Fruit fly (Drosophila melanogaster) whole organism, embryonic: Measurements from ENCODE around the gene CG14207.

Source experiments
- CG10209 ChIP-seq: fragments of 200-800 bp; sonication (Bioruptor generic); optimal IDR thresholded peaks from 3 replicates; lab custom pipeline; 2017; ENCODE audit warnings: missing biosample characterization, mild to moderate bottlenecking, missing genetic modification characterization, missing genetic modification reagents
- CG11093 ChIP-seq: fragments of 200-800 bp; sonication (Bioruptor generic); IDR thresholded peaks from 3 replicates; pipeline ENCODE4 v1.3.6; 2022; ENCODE audit warnings: missing biosample characterization, missing genetic modification characterization
- CG11696 ChIP-seq: fragments of 200-800 bp; sonication (Bioruptor generic); IDR thresholded peaks from 2 replicates; pipeline ENCODE4 v1.3.6; 2022; ENCODE audit warnings: missing biosample characterization, missing genetic modification characterization
- CG1233 ChIP-seq: fragments of 200-800 bp; sonication (Bioruptor generic); optimal IDR thresholded peaks from 4 replicates; lab custom pipeline; 2018; ENCODE audit warnings: missing biosample characterization, mild to moderate bottlenecking, missing genetic modification characterization
- CG13123 ChIP-seq: fragments of 200-800 bp; sonication (Bioruptor generic); optimal IDR thresholded peaks from 2 replicates; lab custom pipeline; 2016; ENCODE audit warnings: missing biosample characterization, missing genetic modification characterization
- CG13287 ChIP-seq: fragments of 200-800 bp; sonication (Bioruptor generic); IDR thresholded peaks from 2 replicates; pipeline ENCODE4 v1.3.6; 2022; ENCODE audit warnings: missing biosample characterization, missing genetic modification characterization; ENCODE audit not compliant: partially characterized antibody
- CG1602 ChIP-seq: fragments of 200-800 bp; sonication (Bioruptor generic); optimal IDR thresholded peaks from 3 replicates; lab custom pipeline; 2016; ENCODE audit warnings: missing biosample characterization, missing genetic modification characterization
- CG18476 ChIP-seq: fragments of 200-800 bp; sonication (Bioruptor generic); optimal IDR thresholded peaks from 2 replicates; lab custom pipeline; 2016; ENCODE audit warnings: missing biosample characterization, mild to moderate bottlenecking, missing genetic modification characterization
- CG2116 ChIP-seq: fragments of 200-800 bp; sonication (Bioruptor generic); optimal IDR thresholded peaks from 3 replicates; lab custom pipeline; 2018; ENCODE audit warnings: missing biosample characterization, mild to moderate bottlenecking, missing genetic modification characterization
- CG30431 ChIP-seq: fragments of 200-800 bp; sonication (Bioruptor generic); optimal IDR thresholded peaks from 2 replicates; lab custom pipeline; 2017; ENCODE audit warnings: missing biosample characterization, missing genetic modification characterization
- CG31441 ChIP-seq: fragments of 200-800 bp; sonication (Bioruptor generic); IDR thresholded peaks from 2 replicates; pipeline ENCODE4 v1.3.6; 2022; ENCODE audit warnings: missing biosample characterization, missing genetic modification characterization
- CG3163 ChIP-seq: fragments of 200-800 bp; sonication (Bioruptor generic); optimal IDR thresholded peaks from 3 replicates; lab custom pipeline; 2016; ENCODE audit warnings: missing biosample characterization, missing genetic modification characterization
- CG33213 ChIP-seq: fragments of 200-800 bp; sonication (Bioruptor generic); optimal IDR thresholded peaks from 3 replicates; lab custom pipeline; 2016; ENCODE audit warnings: missing biosample characterization, missing genetic modification characterization
- CG34376 ChIP-seq: fragments of 200-800 bp; sonication (Bioruptor generic); optimal IDR thresholded peaks from 2 replicates; lab custom pipeline; 2018; ENCODE audit warnings: missing biosample characterization, mild to moderate bottlenecking, missing genetic modification characterization
- CG3726 ChIP-seq: fragments of 200-800 bp; sonication (Bioruptor generic); IDR thresholded peaks from 3 replicates; pipeline ENCODE4, ENCODE4 v1.3.6; 2022; ENCODE audit warnings: missing biosample characterization, missing genetic modification characterization
- CG4854 ChIP-seq: fragments of 200-800 bp; sonication (Bioruptor generic); optimal IDR thresholded peaks from 2 replicates; lab custom pipeline; 2016; ENCODE audit warnings: missing biosample characterization, missing genetic modification characterization, inconsistent platforms
- CG5245 ChIP-seq: fragments of 200-800 bp; sonication (Bioruptor generic); optimal IDR thresholded peaks from 3 replicates; lab custom pipeline; 2016; ENCODE audit warnings: missing biosample characterization, missing genetic modification characterization
- CG6683 ChIP-seq: fragments of 200-800 bp; sonication (Bioruptor generic); optimal IDR thresholded peaks from 2 replicates; lab custom pipeline; 2017; ENCODE audit warnings: missing biosample characterization, mild to moderate bottlenecking, missing genetic modification characterization, missing genetic modification reagents
- CG8944 ChIP-seq: fragments of 200-800 bp; sonication (Bioruptor generic); optimal IDR thresholded peaks from 3 replicates; lab custom pipeline; 2016; ENCODE audit warnings: missing biosample characterization, missing genetic modification characterization
- CG9817 ChIP-seq: fragments of 200-800 bp; sonication (Bioruptor generic); optimal IDR thresholded peaks from 2 replicates; lab custom pipeline; 2018; ENCODE audit warnings: missing biosample characterization, mild to moderate bottlenecking, missing genetic modification characterization, moderate library complexity
- D ChIP-seq, 2 experiments: fragments of 200-800 bp in 1 of 2; fragments of >200 bp in 1 of 2; sonication (Bioruptor generic) in 1 of 2; optimal IDR thresholded peaks; 2 replicates in 1 of 2; 3 replicates in 1 of 2; lab custom pipeline; 2017; ENCODE audit warnings: mild to moderate bottlenecking in 1 of 2, missing biosample characterization in 1 of 2, missing genetic modification characterization in 1 of 2, missing genetic modification reagents in 1 of 2
- Elba2 ChIP-seq: fragments of 200-800 bp; sonication (Bioruptor generic); optimal IDR thresholded peaks from 3 replicates; lab custom pipeline; 2016; ENCODE audit warnings: missing biosample characterization, missing genetic modification characterization
- H2.0 ChIP-seq: fragments of 200-800 bp; sonication (Bioruptor generic); IDR thresholded peaks from 2 replicates; pipeline ENCODE4 v1.3.6; 2022; ENCODE audit warnings: missing biosample characterization, missing genetic modification characterization
- HHEX ChIP-seq: fragments of 200-800 bp; sonication (Bioruptor generic); optimal IDR thresholded peaks from 3 replicates; lab custom pipeline; 2017; ENCODE audit warnings: missing biosample characterization, mild to moderate bottlenecking, missing genetic modification characterization, missing genetic modification reagents
- Hey ChIP-seq: fragments of 200-800 bp; sonication (Bioruptor generic); optimal IDR thresholded peaks from 3 replicates; lab custom pipeline; 2018; ENCODE audit warnings: missing biosample characterization, mild to moderate bottlenecking, missing genetic modification characterization
- Hmr ChIP-seq: fragments of 200-800 bp; sonication (Bioruptor generic); optimal IDR thresholded peaks from 3 replicates; lab custom pipeline; 2017; ENCODE audit warnings: mild to moderate bottlenecking, missing biosample characterization, missing genetic modification reagents, missing genetic modification characterization
- Opbp ChIP-seq: fragments of 200-800 bp; sonication (Bioruptor generic); IDR thresholded peaks from 3 replicates; pipeline ENCODE4 v1.3.6; 2022; ENCODE audit warnings: missing biosample characterization, missing genetic modification characterization; ENCODE audit not compliant: partially characterized antibody
- Sox100B ChIP-seq: fragments of 200-800 bp; sonication (Bioruptor generic); optimal IDR thresholded peaks from 3 replicates; lab custom pipeline; 2018; ENCODE audit warnings: missing biosample characterization, mild to moderate bottlenecking, missing genetic modification characterization
- Vsx1 ChIP-seq: fragments of 200-800 bp; sonication (Bioruptor generic); optimal IDR thresholded peaks from 2 replicates; lab custom pipeline; 2017; ENCODE audit warnings: missing biosample characterization, mild to moderate bottlenecking, missing genetic modification characterization, missing genetic modification reagents
- Xbp1 ChIP-seq: fragments of 200-800 bp; sonication (Bioruptor generic); optimal IDR thresholded peaks from 3 replicates; lab custom pipeline; 2016; ENCODE audit warnings: missing biosample characterization, mild to moderate bottlenecking, missing genetic modification characterization
- ab ChIP-seq: fragments of 200-800 bp; sonication (Bioruptor generic); optimal IDR thresholded peaks from 2 replicates; lab custom pipeline; 2016; ENCODE audit warnings: missing biosample characterization, missing genetic modification characterization
- br ChIP-seq: fragments of >200 bp; optimal IDR thresholded peaks from 2 replicates; lab custom pipeline; 2017
- bsh ChIP-seq, 2 experiments: fragments of 200-800 bp; sonication (Bioruptor generic); optimal IDR thresholded peaks; 2 replicates each; lab custom pipeline; 2017 to 2018; ENCODE audit warnings: mild to moderate bottlenecking in 2 of 2, missing biosample characterization in 2 of 2, missing genetic modification characterization in 2 of 2, moderate library complexity in 1 of 2
- chinmo ChIP-seq: fragments of 200-800 bp; sonication (Bioruptor generic); IDR thresholded peaks from 4 replicates; pipeline ENCODE4 v1.3.6; 2022; ENCODE audit warnings: missing biosample characterization, missing genetic modification characterization; ENCODE audit not compliant: partially characterized antibody
- dysf ChIP-seq: fragments of 200-800 bp; sonication (Bioruptor generic); IDR thresholded peaks from 3 replicates; pipeline ENCODE4 v1.3.6; 2022; ENCODE audit warnings: missing biosample characterization, missing genetic modification characterization
- en ChIP-seq: fragments of 200-800 bp; sonication (Bioruptor generic); optimal IDR thresholded peaks from 2 replicates; lab custom pipeline; 2016; ENCODE audit warnings: missing biosample characterization, missing genetic modification characterization
- fd102C ChIP-seq: fragments of 200-800 bp; sonication (Bioruptor generic); optimal IDR thresholded peaks from 2 replicates; lab custom pipeline; 2018; ENCODE audit warnings: missing biosample characterization, mild to moderate bottlenecking, missing genetic modification characterization, moderate library complexity
- gce ChIP-seq: fragments of 200-800 bp; sonication (Bioruptor generic); IDR thresholded peaks from 3 replicates; pipeline ENCODE4 v1.3.6; 2022; ENCODE audit warnings: missing biosample characterization, missing genetic modification characterization
- inv ChIP-seq: fragments of 200-800 bp; sonication (Bioruptor generic); IDR thresholded peaks from 2 replicates; pipeline ENCODE4 v1.3.6; 2022; ENCODE audit warnings: missing biosample characterization, missing genetic modification characterization; ENCODE audit not compliant: partially characterized antibody
- jing ChIP-seq: fragments of 200-800 bp; sonication (Bioruptor generic); optimal IDR thresholded peaks from 2 replicates; lab custom pipeline; 2018; ENCODE audit warnings: missing biosample characterization, mild to moderate bottlenecking, missing genetic modification characterization
- luna ChIP-seq: fragments of 200-800 bp; sonication (Bioruptor generic); optimal IDR thresholded peaks from 2 replicates; lab custom pipeline; 2016; ENCODE audit warnings: missing biosample characterization, missing genetic modification characterization
- pan ChIP-seq, 4 experiments: fragments of >200 bp in 3 of 4; fragments of 200-800 bp in 1 of 4; sonication (Bioruptor generic) in 1 of 4; optimal IDR thresholded peaks in 3 of 4; IDR thresholded peaks in 1 of 4; 2 replicates each; pipeline versions ENCODE4 v1.3.6 to Lab custom; 2017 to 2022; ENCODE audit warnings: missing biosample characterization in 2 of 4, missing genetic modification characterization in 2 of 4, mixed read lengths in 1 of 4
- pb ChIP-seq: fragments of 200-800 bp; sonication (Bioruptor generic); optimal IDR thresholded peaks from 3 replicates; lab custom pipeline; 2016; ENCODE audit warnings: missing biosample characterization, missing genetic modification characterization
- repo ChIP-seq: fragments of 200-800 bp; sonication (Bioruptor generic); optimal IDR thresholded peaks from 2 replicates; lab custom pipeline; 2016; ENCODE audit warnings: missing biosample characterization, missing genetic modification characterization
- sim ChIP-seq: fragments of 200-800 bp; sonication (Bioruptor generic); IDR thresholded peaks from 2 replicates; pipeline ENCODE4 v1.3.6; 2022; ENCODE audit warnings: missing biosample characterization, missing genetic modification characterization
- so ChIP-seq: fragments of 200-800 bp; sonication (Bioruptor generic); IDR thresholded peaks from 3 replicates; pipeline ENCODE4 v1.3.6; 2022; ENCODE audit warnings: missing biosample characterization, missing genetic modification characterization
- sr ChIP-seq: fragments of 200-800 bp; sonication (Bioruptor generic); IDR thresholded peaks from 3 replicates; pipeline ENCODE4 v1.3.6; 2022; ENCODE audit warnings: missing biosample characterization, missing genetic modification characterization
- vnd ChIP-seq: fragments of 200-800 bp; sonication (Bioruptor generic); IDR thresholded peaks from 3 replicates; pipeline ENCODE4 v1.3.6; 2022; ENCODE audit warnings: missing biosample characterization, missing genetic modification characterization; ENCODE audit not compliant: partially characterized antibody
- wor ChIP-seq: fragments of 200-800 bp; sonication (Bioruptor generic); IDR thresholded peaks from 2 replicates; pipeline ENCODE4 v1.3.6; 2022; ENCODE audit warnings: missing biosample characterization, missing genetic modification characterization

The CG14207 gene

dm6 chrX:19603953-19604352 is 1.0 kb upstream of the CG14207 start (continued):
- peak; percentile 56 to 70 for TF ChIP-seq bsh (GFP tag; optimal IDR thresholded peaks at IDR 0.05; lab: Kevin White, UChicago)
- peak; percentile 39 for TF ChIP-seq CG1602 (GFP tag; lab: Kevin White, UChicago)
- peak; percentile 43 for TF ChIP-seq repo (GFP tag; lab: Kevin White, UChicago)
- TF ChIP-seq CG3163 = no peak
- peak; percentile 86 for TF ChIP-seq dysf (GFP tag; lab: Robert Waterston, UW)
- peak; percentile 52 for TF ChIP-seq CG1233
- TF ChIP-seq HHEX (GFP tag; lab: Kevin White, UChicago) = peak; percentile 78
- TF ChIP-seq CG3726 (GFP tag; lab: Robert Waterston, UW) = 0 out of 3 replicates have a peak, but pooled peaks have one; percentile 38
- TF ChIP-seq Xbp1 (GFP tag; lab: Kevin White, UChicago) = peak; percentile 74
- peak; percentile 48; the same call in 1 of the 2 replicates for TF ChIP-seq wor (GFP tag; lab: Robert Waterston, UW)
- TF ChIP-seq CG18476 (GFP tag; lab: Kevin White, UChicago) = peak; percentile 49
- TF ChIP-seq luna = no peak
- TF ChIP-seq chinmo = no peak
- TF ChIP-seq CG11696 (GFP tag; lab: Robert Waterston, UW) = 0 out of 2 replicates have a peak, but pooled peaks have one; percentile 52
- TF ChIP-seq CG8944 (GFP tag; lab: Kevin White, UChicago) = peak; percentile 32
- no peak for TF ChIP-seq D (optimal IDR thresholded peaks at IDR 0.05; lab: Kevin White, UChicago)
- peak; percentile 62 for TF ChIP-seq D (GFP tag; optimal IDR thresholded peaks at IDR 0.05; lab: Kevin White, UChicago)
- peak; percentile 43 for TF ChIP-seq CG30431 (GFP tag; lab: Kevin White, UChicago)
- peak; percentile 68 for TF ChIP-seq Vsx1 (GFP tag; lab: Kevin White, UChicago)
- no peak for TF ChIP-seq pan (optimal IDR thresholded peaks at IDR 0.05; lab: Kevin White, UChicago)
- TF ChIP-seq pan (GFP tag; optimal IDR thresholded peaks at IDR 0.05 in 1 of 2, IDR thresholded peaks at IDR 0.05 in 1 of 2) = peak in 1 of 2 experiments; percentile 83
- no peak for TF ChIP-seq vnd
- TF ChIP-seq jing = peak; percentile 39
- no peak for TF ChIP-seq inv
- no peak for TF ChIP-seq CG13287
- TF ChIP-seq Hey (tag; lab: Kevin White, UChicago) = no peak
- peak; percentile 2 for TF ChIP-seq CG2116 (GFP tag; lab: Kevin White, UChicago)
- TF ChIP-seq CG31441 = peak; percentile 78
- no peak for TF ChIP-seq fd102C (GFP tag; lab: Kevin White, UChicago)
- TF ChIP-seq CG4854 = peak; percentile 45
- no peak for TF ChIP-seq br (lab: Kevin White, UChicago)
- peak; percentile 27; the same call in 1 of the 2 replicates for TF ChIP-seq sim (GFP tag; lab: Robert Waterston, UW)
- peak; percentile 59 for TF ChIP-seq CG5245
- TF ChIP-seq CG13123 (GFP tag; lab: Kevin White, UChicago) = peak; percentile 35
- TF ChIP-seq sr (GFP tag; lab: Robert Waterston, UW) = peak; percentile 72; the same call in 2 of the 3 replicates
- peak; percentile 19 for TF ChIP-seq CG6683 (GFP tag; lab: Kevin White, UChicago)
- peak; percentile 83 for TF ChIP-seq Hmr
- peak; percentile 83 for TF ChIP-seq so (GFP tag; lab: Robert Waterston, UW)
- TF ChIP-seq en (GFP tag; lab: Kevin White, UChicago) = peak; percentile 23
- peak; percentile 74 for TF ChIP-seq CG9817
- TF ChIP-seq pb (GFP tag; lab: Kevin White, UChicago) = no peak
- TF ChIP-seq Elba2 = no peak
- no peak for TF ChIP-seq ab
- TF ChIP-seq Opbp (GFP tag; lab: Robert Waterston, UW) = no peak
- TF ChIP-seq CG34376 (GFP tag; lab: Kevin White, UChicago) = peak; percentile 86
- peak; percentile 71 for TF ChIP-seq H2.0 (GFP tag; lab: Robert Waterston, UW)
- peak; percentile 59 for TF ChIP-seq CG10209 (GFP tag; lab: Kevin White, UChicago)
- 0 out of 3 replicates have a peak, but pooled peaks have one; percentile 43 for TF ChIP-seq CG11093 (GFP tag; lab: Robert Waterston, UW)
- TF ChIP-seq gce (GFP tag; lab: Robert Waterston, UW) = peak; percentile 60; the same call in 1 of the 3 replicates
- TF ChIP-seq CG33213 (GFP tag; lab: Kevin White, UChicago) = no peak
- peak; percentile 53 for TF ChIP-seq Sox100B (GFP tag; lab: Kevin White, UChicago)
